Worm (Caenorhabditis elegans) whole organism, young adult: ENCODE data around the gene C01C10.2.

ENCODE experiments used
- F39B2.1 ChIP-seq: fragments of 200-800 bp; sonication (Bioruptor generic); IDR thresholded peaks from 2 replicates; pipeline ENCODE4 v1.3.6; 2022; ENCODE audit warnings: missing genetic modification reagents, missing genetic modification characterization, missing compliant biosample characterization
- F49E8.2 ChIP-seq: sonication (generic microtip); optimal IDR thresholded peaks from 3 replicates; lab custom pipeline; 2017; ENCODE audit warnings: missing genetic modification characterization, mild to moderate bottlenecking, missing compliant biosample characterization, antibody characterized with exemption, moderate library complexity; ENCODE audit not compliant: insufficient read depth
- Y56A3A.18 ChIP-seq: fragments of 200-800 bp; sonication (Bioruptor generic); IDR thresholded peaks from 2 replicates; pipeline ENCODE4 v1.3.6; 2022; ENCODE audit warnings: missing genetic modification reagents, missing genetic modification characterization, missing compliant biosample characterization
- ama-1 ChIP-seq, 3 experiments: fragments of 150-350 bp in 1 of 3; sonication (generic microtip) in 2 of 3; optimal IDR thresholded peaks; 2 replicates each; lab custom pipeline; 2014 to 2018; ENCODE audit warnings: missing biosample characterization in 2 of 3, missing genetic modification characterization in 2 of 3, missing genetic modification reagents in 2 of 3
- bed-1 ChIP-seq: fragments of 200-800 bp; sonication (Bioruptor generic); IDR thresholded peaks from 2 replicates; pipeline ENCODE4 v1.3.6; 2022; ENCODE audit warnings: missing genetic modification reagents, missing genetic modification characterization, missing compliant biosample characterization
- pha-4 ChIP-seq: fragments of 150-350 bp; sonication (generic microtip); optimal IDR thresholded peaks from 2 replicates; lab custom pipeline; 2014; ENCODE audit warnings: missing biosample characterization, missing genetic modification reagents, missing genetic modification characterization
- zim-3 ChIP-seq: sonication (generic microtip); optimal IDR thresholded peaks from 2 replicates; lab custom pipeline; 2017; ENCODE audit warnings: mild to moderate bottlenecking, missing genetic modification characterization, moderate library complexity, missing compliant biosample characterization

- TF ChIP-seq pha-4 (tag; lab: Kevin White, UChicago) (no peak), ama-1 (optimal IDR thresholded peaks at IDR 0.05; lab: Kevin White, UChicago) (no peak), ama-1 (GFP tag; optimal IDR thresholded peaks at IDR 0.05; lab: Kevin White, UChicago) (no peak), Y56A3A.18 (no peak), F49E8.2 (tag; lab: Kevin White, UChicago) (no peak), zim-3 (tag; lab: Kevin White, UChicago) (no peak), F39B2.1 (GFP tag; lab: Robert Waterston, UW) (no peak), bed-1 (GFP tag; lab: Robert Waterston, UW) (no peak)
These were observed 39.3 kb downstream of the C01C10.2 start, which contains the start of gene C10A4.10 for ce11 chrX:7398584-7398983.
